Fruit fly (Drosophila melanogaster) whole organism, embryonic: ENCODE results near the gene CG31064.

Source experiments
- Blimp-1 ChIP-seq: fragments of 200-800 bp; sonication (Bioruptor generic); optimal IDR thresholded peaks from 3 replicates; lab custom pipeline; 2018; ENCODE audit warnings: missing biosample characterization, missing genetic modification characterization, mild to moderate bottlenecking, moderate library complexity, missing genetic modification reagents
- CG10462 ChIP-seq: fragments of 200-800 bp; sonication (Bioruptor generic); optimal IDR thresholded peaks from 2 replicates; lab custom pipeline; 2016; ENCODE audit warnings: missing biosample characterization, missing genetic modification characterization
- CG10543 ChIP-seq: fragments of 200-800 bp; sonication (Bioruptor generic); optimal IDR thresholded peaks from 3 replicates; lab custom pipeline; 2017; ENCODE audit warnings: missing biosample characterization, mild to moderate bottlenecking, missing genetic modification characterization, moderate library complexity
- CG12104 ChIP-seq: fragments of 200-800 bp; sonication (Bioruptor generic); optimal IDR thresholded peaks from 3 replicates; lab custom pipeline; 2016; ENCODE audit warnings: missing biosample characterization, missing genetic modification characterization
- CG12155 ChIP-seq: fragments of 200-800 bp; sonication (Bioruptor generic); optimal IDR thresholded peaks from 3 replicates; lab custom pipeline; 2016; ENCODE audit warnings: missing biosample characterization, missing genetic modification characterization
- CG12769 ChIP-seq: fragments of 200-800 bp; sonication (Bioruptor generic); optimal IDR thresholded peaks from 2 replicates; lab custom pipeline; 2019; ENCODE audit warnings: missing biosample characterization, mild to moderate bottlenecking, missing genetic modification characterization, moderate library complexity
- CG1529 ChIP-seq: fragments of 200-800 bp; sonication (Bioruptor generic); optimal IDR thresholded peaks from 3 replicates; lab custom pipeline; 2018; ENCODE audit warnings: missing biosample characterization, missing genetic modification characterization
- CG17802 ChIP-seq: fragments of 200-800 bp; sonication (Bioruptor generic); optimal IDR thresholded peaks from 2 replicates; lab custom pipeline; 2018; ENCODE audit warnings: missing biosample characterization, mild to moderate bottlenecking, missing genetic modification characterization, moderate library complexity
- CG17829 ChIP-seq: fragments of 200-800 bp; optimal IDR thresholded peaks from 2 replicates; lab custom pipeline; 2019; ENCODE audit warnings: missing biosample characterization, mild to moderate bottlenecking, missing genetic modification characterization, moderate library complexity
- CG3065 ChIP-seq: fragments of 200-800 bp; sonication (Bioruptor generic); optimal IDR thresholded peaks from 2 replicates; lab custom pipeline; 2016; ENCODE audit warnings: missing biosample characterization, missing genetic modification characterization
- CG3726 ChIP-seq: fragments of 200-800 bp; sonication (Bioruptor generic); IDR thresholded peaks from 3 replicates; pipeline ENCODE4, ENCODE4 v1.3.6; 2022; ENCODE audit warnings: missing biosample characterization, missing genetic modification characterization
- CG3847 ChIP-seq: fragments of 200-800 bp; sonication (Bioruptor generic); IDR thresholded peaks from 2 replicates; pipeline ENCODE4 v1.3.6; 2022; ENCODE audit warnings: missing biosample characterization, missing genetic modification characterization
- CG4404 ChIP-seq: fragments of 200-800 bp; sonication (Bioruptor generic); IDR thresholded peaks from 2 replicates; pipeline ENCODE4 v1.3.6; 2022; ENCODE audit warnings: missing biosample characterization, missing genetic modification characterization
- CG4820 ChIP-seq: fragments of 200-800 bp; sonication (Bioruptor generic); optimal IDR thresholded peaks from 3 replicates; lab custom pipeline; 2016; ENCODE audit warnings: missing biosample characterization, missing genetic modification characterization
- CG6689 ChIP-seq: fragments of 200-800 bp; sonication (Bioruptor generic); IDR thresholded peaks from 2 replicates; pipeline ENCODE4 v1.3.6; 2022; ENCODE audit warnings: missing biosample characterization, missing genetic modification characterization
- CG6791 ChIP-seq: fragments of 200-800 bp; sonication (Bioruptor generic); IDR thresholded peaks from 3 replicates; pipeline ENCODE4 v1.3.6; 2022; ENCODE audit warnings: missing biosample characterization, missing genetic modification characterization; ENCODE audit not compliant: partially characterized antibody
- CG7372 ChIP-seq: fragments of 200-800 bp; sonication (Bioruptor generic); IDR thresholded peaks from 2 replicates; pipeline ENCODE4 v1.3.6; 2022; ENCODE audit warnings: missing biosample characterization, missing genetic modification characterization
- CG7963 ChIP-seq: fragments of 200-800 bp; sonication (Bioruptor generic); IDR thresholded peaks from 3 replicates; pipeline ENCODE4 v1.3.6; 2022; ENCODE audit warnings: missing biosample characterization, missing genetic modification characterization; ENCODE audit not compliant: partially characterized antibody
- CG8944 ChIP-seq: fragments of 200-800 bp; sonication (Bioruptor generic); optimal IDR thresholded peaks from 3 replicates; lab custom pipeline; 2016; ENCODE audit warnings: missing biosample characterization, missing genetic modification characterization
- CG9609 ChIP-seq: fragments of 200-800 bp; sonication (Bioruptor generic); optimal IDR thresholded peaks from 3 replicates; lab custom pipeline; 2016; ENCODE audit warnings: missing biosample characterization, missing genetic modification characterization
- CrebB ChIP-seq: fragments of 200-800 bp; sonication (Bioruptor generic); optimal IDR thresholded peaks from 3 replicates; lab custom pipeline; 2018; ENCODE audit warnings: missing biosample characterization, mild to moderate bottlenecking, missing genetic modification characterization
- Eip74EF ChIP-seq, 2 experiments: fragments of 200-800 bp in 1 of 2; fragments of >200 bp in 1 of 2; sonication (Bioruptor generic) in 1 of 2; optimal IDR thresholded peaks; 2 replicates each; lab custom pipeline; 2017 to 2019; ENCODE audit warnings: missing biosample characterization in 2 of 2, missing genetic modification characterization in 2 of 2, mild to moderate bottlenecking in 1 of 2, moderate library complexity in 1 of 2
- Hr51 ChIP-seq, 2 experiments: fragments of 200-800 bp; sonication (Bioruptor generic); optimal IDR thresholded peaks; 2 replicates in 1 of 2; 3 replicates in 1 of 2; lab custom pipeline; 2016 to 2018; ENCODE audit warnings: missing biosample characterization in 2 of 2, missing genetic modification characterization in 2 of 2, mild to moderate bottlenecking in 1 of 2, moderate library complexity in 1 of 2
- MESR4 ChIP-seq: fragments of 200-800 bp; sonication (Bioruptor generic); optimal IDR thresholded peaks from 2 replicates; lab custom pipeline; 2018; ENCODE audit warnings: missing biosample characterization, mild to moderate bottlenecking, missing genetic modification characterization, moderate library complexity
- NFAT ChIP-seq: fragments of 200-800 bp; sonication (Bioruptor generic); IDR thresholded peaks from 2 replicates; pipeline ENCODE4 v1.3.6; 2022; ENCODE audit warnings: missing biosample characterization, missing genetic modification characterization
- Poxn ChIP-seq: fragments of 200-800 bp; sonication (Bioruptor generic); IDR thresholded peaks from 2 replicates; pipeline ENCODE4 v1.3.6; 2022; ENCODE audit warnings: missing biosample characterization, missing genetic modification characterization
- Scr ChIP-seq: fragments of 200-800 bp; sonication (Bioruptor generic); IDR thresholded peaks from 2 replicates; pipeline ENCODE4 v1.3.6; 2022; ENCODE audit warnings: missing biosample characterization, missing genetic modification characterization; ENCODE audit not compliant: partially characterized antibody
- Sin3A ChIP-seq: fragments of >200 bp; optimal IDR thresholded peaks from 2 replicates; lab custom pipeline; 2018
- Sox100B ChIP-seq: fragments of 200-800 bp; sonication (Bioruptor generic); optimal IDR thresholded peaks from 3 replicates; lab custom pipeline; 2018; ENCODE audit warnings: missing biosample characterization, mild to moderate bottlenecking, missing genetic modification characterization
- Sry-δ ChIP-seq: fragments of 200-800 bp; sonication (Bioruptor generic); optimal IDR thresholded peaks from 2 replicates; lab custom pipeline; 2016; ENCODE audit warnings: missing biosample characterization, missing genetic modification characterization
- TFAM ChIP-seq: fragments of 200-800 bp; sonication (Bioruptor generic); optimal IDR thresholded peaks from 2 replicates; lab custom pipeline; 2017; ENCODE audit warnings: missing biosample characterization, missing genetic modification characterization, inconsistent platforms
- Trl ChIP-seq, 3 experiments: fragments of >200 bp in 2 of 3; fragments of 200-800 bp in 1 of 3; sonication (Bioruptor generic) in 1 of 3; optimal IDR thresholded peaks; 2 replicates in 1 of 3; 3 replicates in 2 of 3; lab custom pipeline; 2016 to 2017; ENCODE audit warnings: missing biosample characterization in 1 of 3, missing genetic modification characterization in 1 of 3
- Xrp1 ChIP-seq: fragments of 200-800 bp; sonication (Bioruptor generic); IDR thresholded peaks from 2 replicates; pipeline ENCODE4 v1.3.6; 2022; ENCODE audit warnings: missing biosample characterization, missing genetic modification characterization
- btn ChIP-seq: fragments of 200-800 bp; sonication (Bioruptor generic); optimal IDR thresholded peaks from 2 replicates; lab custom pipeline; 2016; ENCODE audit warnings: missing biosample characterization, missing genetic modification characterization
- dm ChIP-seq: fragments of 200-800 bp; sonication (Bioruptor generic); optimal IDR thresholded peaks from 3 replicates; lab custom pipeline; 2016; ENCODE audit warnings: missing biosample characterization, missing genetic modification characterization
- en ChIP-seq: fragments of 200-800 bp; sonication (Bioruptor generic); optimal IDR thresholded peaks from 2 replicates; lab custom pipeline; 2016; ENCODE audit warnings: missing biosample characterization, missing genetic modification characterization
- grau ChIP-seq: fragments of 200-800 bp; optimal IDR thresholded peaks from 3 replicates; lab custom pipeline; 2019; ENCODE audit warnings: missing biosample characterization, mild to moderate bottlenecking, missing genetic modification characterization, moderate library complexity
- ham ChIP-seq: fragments of 200-800 bp; sonication (Bioruptor generic); IDR thresholded peaks from 2 replicates; pipeline ENCODE4 v1.3.6; 2022; ENCODE audit warnings: missing biosample characterization, missing genetic modification characterization
- lilli ChIP-seq: fragments of 200-800 bp; sonication (Bioruptor generic); optimal IDR thresholded peaks from 3 replicates; lab custom pipeline; 2016; ENCODE audit warnings: missing biosample characterization, missing genetic modification characterization
- mam ChIP-seq: fragments of 200-800 bp; sonication (Bioruptor generic); optimal IDR thresholded peaks from 3 replicates; lab custom pipeline; 2016; ENCODE audit warnings: missing biosample characterization, missing genetic modification characterization
- mld ChIP-seq: fragments of 200-800 bp; sonication (Bioruptor generic); IDR thresholded peaks from 3 replicates; pipeline ENCODE4 v1.3.6; 2022; ENCODE audit warnings: missing biosample characterization, missing genetic modification characterization; ENCODE audit not compliant: partially characterized antibody
- pnt ChIP-seq: fragments of 200-800 bp; sonication (Bioruptor generic); optimal IDR thresholded peaks from 3 replicates; lab custom pipeline; 2016; ENCODE audit warnings: missing biosample characterization, missing genetic modification characterization
- rib ChIP-seq: fragments of 200-800 bp; sonication (Bioruptor generic); IDR thresholded peaks from 2 replicates; pipeline ENCODE4 v1.3.6; 2022; ENCODE audit warnings: missing biosample characterization, missing genetic modification characterization
- ro ChIP-seq: fragments of 200-800 bp; sonication (Bioruptor generic); IDR thresholded peaks from 2 replicates; pipeline ENCODE4 v1.3.6; 2022; ENCODE audit warnings: missing biosample characterization, missing genetic modification characterization
- run ChIP-seq: fragments of 200-800 bp; sonication (Bioruptor generic); optimal IDR thresholded peaks from 3 replicates; lab custom pipeline; 2018; ENCODE audit warnings: missing biosample characterization, mild to moderate bottlenecking, missing genetic modification characterization
- sc ChIP-seq, 3 experiments: fragments of >200 bp in 2 of 3; fragments of 200-800 bp in 1 of 3; sonication (Bioruptor generic) in 1 of 3; optimal IDR thresholded peaks; 2 replicates in 2 of 3; 3 replicates in 1 of 3; lab custom pipeline; 2017; ENCODE audit warnings: mild to moderate bottlenecking in 1 of 3, missing biosample characterization in 1 of 3, missing genetic modification characterization in 1 of 3, missing genetic modification reagents in 1 of 3
- sisA ChIP-seq: fragments of 200-800 bp; sonication (Bioruptor generic); IDR thresholded peaks from 2 replicates; pipeline ENCODE4 v1.3.6; 2022; ENCODE audit warnings: missing biosample characterization, missing genetic modification characterization
- slou ChIP-seq: fragments of 200-800 bp; sonication (Bioruptor generic); optimal IDR thresholded peaks from 3 replicates; lab custom pipeline; 2016; ENCODE audit warnings: missing biosample characterization, missing genetic modification characterization
- stc ChIP-seq: fragments of 200-800 bp; sonication (Bioruptor generic); IDR thresholded peaks from 2 replicates; pipeline ENCODE4 v1.3.6; 2022; ENCODE audit warnings: missing biosample characterization, missing genetic modification characterization
- tx ChIP-seq: fragments of 200-800 bp; sonication (Bioruptor generic); optimal IDR thresholded peaks from 2 replicates; lab custom pipeline; 2016; ENCODE audit warnings: missing biosample characterization, missing genetic modification characterization

CG31064 gene

DNA sequence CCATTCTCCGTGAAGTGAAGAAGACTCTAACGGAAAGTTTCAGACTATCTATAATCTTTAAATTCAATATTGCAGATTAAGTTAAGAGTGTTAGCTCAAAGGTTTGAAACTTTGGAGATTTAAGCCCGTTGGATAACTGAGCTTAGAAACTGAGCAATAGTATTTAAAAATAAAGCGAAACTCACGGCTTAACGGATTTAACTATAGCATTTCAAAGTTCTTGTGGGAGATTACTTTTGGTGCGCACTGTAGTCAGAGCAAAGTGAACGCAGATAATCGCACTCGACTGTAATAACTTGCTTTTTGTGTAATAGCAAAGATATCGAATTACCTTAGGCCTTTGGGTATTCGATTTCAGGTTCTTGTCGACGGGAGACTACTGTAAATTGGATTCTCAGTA lies 43.4 kb upstream of the CG31064 start, which contains the start of gene mrt (continued):
- no peak for TF ChIP-seq run
- no peak for TF ChIP-seq CG1529 (GFP tag; lab: Kevin White, UChicago)
- TF ChIP-seq rib (GFP tag; lab: Robert Waterston, UW): 0 out of 2 replicates have a peak, but pooled peaks have one; percentile 9
- TF ChIP-seq CG7963 (GFP tag; lab: Robert Waterston, UW): no peak
- peak; percentile 12 for TF ChIP-seq CG8944 (GFP tag; lab: Kevin White, UChicago)
- no peak for TF ChIP-seq Trl (optimal IDR thresholded peaks at IDR 0.05; lab: Kevin White, UChicago)
- TF ChIP-seq Trl (GFP tag; optimal IDR thresholded peaks at IDR 0.05; lab: Kevin White, UChicago): peak; percentile 47
- TF ChIP-seq Hr51 (GFP tag; optimal IDR thresholded peaks at IDR 0.05; lab: Kevin White, UChicago): peak; percentile 14 to 67
- TF ChIP-seq MESR4 (GFP tag; lab: Kevin White, UChicago): no peak
- peak; percentile 30 for TF ChIP-seq CG12769 (tag; lab: Kevin White, UChicago)
- TF ChIP-seq sc (optimal IDR thresholded peaks at IDR 0.05; lab: Kevin White, UChicago): no peak
- TF ChIP-seq sc (GFP tag; optimal IDR thresholded peaks at IDR 0.05; lab: Kevin White, UChicago): no peak
- no peak for TF ChIP-seq CG3065
- TF ChIP-seq Sox100B (GFP tag; lab: Kevin White, UChicago): no peak
- TF ChIP-seq btn (GFP tag; lab: Kevin White, UChicago): peak; percentile 32
- TF ChIP-seq dm (GFP tag; lab: Kevin White, UChicago): no peak
- TF ChIP-seq Scr (GFP tag; lab: Robert Waterston, UW): no peak
- TF ChIP-seq slou (GFP tag; lab: Kevin White, UChicago): no peak
- no peak for TF ChIP-seq CG3726 (GFP tag; lab: Robert Waterston, UW)
- peak; percentile 40 for TF ChIP-seq CG17802 (tag; lab: Kevin White, UChicago)
- peak; percentile 90 for TF ChIP-seq grau (tag; lab: Kevin White, UChicago)
- peak in 1 of 2 experiments; percentile 11 for TF ChIP-seq Eip74EF (GFP tag; optimal IDR thresholded peaks at IDR 0.05; lab: Kevin White, UChicago)
- TF ChIP-seq TFAM: no peak
- TF ChIP-seq NFAT: peak; percentile 53; the same call in 1 of the 2 replicates
- no peak for TF ChIP-seq CG4404 (GFP tag; lab: Robert Waterston, UW)
- TF ChIP-seq lilli (GFP tag; lab: Kevin White, UChicago): peak; percentile 83
- peak; percentile 39; the same call in 1 of the 2 replicates for TF ChIP-seq Xrp1 (GFP tag; lab: Robert Waterston, UW)
- peak; percentile 42 for TF ChIP-seq CrebB (tag; lab: Kevin White, UChicago)
- TF ChIP-seq sisA (GFP tag; lab: Robert Waterston, UW): peak; percentile 53
- TF ChIP-seq mam (GFP tag; lab: Kevin White, UChicago): peak; percentile 66
- peak; percentile 54 for TF ChIP-seq CG9609 (GFP tag; lab: Kevin White, UChicago)
- 0 out of 2 replicates have a peak, but pooled peaks have one; percentile 28 for TF ChIP-seq CG6689 (GFP tag; lab: Robert Waterston, UW)
- no peak for TF ChIP-seq CG10462 (GFP tag; lab: Kevin White, UChicago)
- peak; percentile 45 for TF ChIP-seq CG12155
- peak; percentile 50 for TF ChIP-seq tx (GFP tag; lab: Kevin White, UChicago)
- TF ChIP-seq CG7372 (GFP tag; lab: Robert Waterston, UW): 0 out of 2 replicates have a peak, but pooled peaks have one; percentile 46
- no peak for TF ChIP-seq ham (GFP tag; lab: Robert Waterston, UW)
- peak; percentile 14 for TF ChIP-seq Sry-δ
- TF ChIP-seq CG17829 (tag; lab: Kevin White, UChicago): peak; percentile 32
- peak; percentile 36 for TF ChIP-seq CG12104 (GFP tag; lab: Kevin White, UChicago)
- TF ChIP-seq CG6791 (GFP tag; lab: Robert Waterston, UW): 0 out of 3 replicates have a peak, but pooled peaks have one; percentile 27
- TF ChIP-seq CG4820 (GFP tag; lab: Kevin White, UChicago): peak; percentile 14
- TF ChIP-seq pnt: no peak
- TF ChIP-seq mld (GFP tag; lab: Robert Waterston, UW): no peak
- TF ChIP-seq CG10543: no peak
- peak; percentile 12 for TF ChIP-seq en (GFP tag; lab: Kevin White, UChicago)
- peak; percentile 46 for TF ChIP-seq CG3847 (GFP tag; lab: Robert Waterston, UW)
- no peak for TF ChIP-seq Poxn (GFP tag; lab: Robert Waterston, UW)
- peak; percentile 11 for TF ChIP-seq Blimp-1 (GFP tag; lab: Kevin White, UChicago)
- TF ChIP-seq stc (GFP tag; lab: Robert Waterston, UW): no peak
- no peak for TF ChIP-seq ro
- no peak for TF ChIP-seq Sin3A (lab: Kevin White, UChicago)
